Fruit fly (Drosophila melanogaster) whole organism, prepupa: ENCODE results near the gene CG18273.

Source experiments
- CG11762 ChIP-seq: fragments of 200-800 bp; sonication (Bioruptor generic); optimal IDR thresholded peaks from 3 replicates; lab custom pipeline; 2016; ENCODE audit warnings: missing biosample characterization, missing genetic modification characterization; ENCODE audit not compliant: insufficient read depth
- CG31627 ChIP-seq: fragments of 200-800 bp; sonication (Bioruptor generic); optimal IDR thresholded peaks from 3 replicates; lab custom pipeline; 2016; ENCODE audit warnings: missing biosample characterization, missing genetic modification characterization
- Lpt ChIP-seq: fragments of 200-800 bp; sonication (Bioruptor generic); optimal IDR thresholded peaks from 3 replicates; lab custom pipeline; 2016; ENCODE audit warnings: missing biosample characterization, missing genetic modification characterization
- Sox15 ChIP-seq: fragments of 200-800 bp; sonication (Bioruptor generic); optimal IDR thresholded peaks from 3 replicates; lab custom pipeline; 2016; ENCODE audit warnings: missing biosample characterization, missing genetic modification characterization

dm6 chrX:512527-512926 lies 25.1 kb upstream of the CG18273 start:
- TF ChIP-seq CG31627 (GFP tag; lab: Kevin White, UChicago) = no peak
- no peak for TF ChIP-seq Lpt
- TF ChIP-seq Sox15 (GFP tag; lab: Kevin White, UChicago) = no peak
- TF ChIP-seq CG11762 (GFP tag; lab: Kevin White, UChicago) = no peak
